Fruit fly (Drosophila melanogaster): ENCODE results near the gene Dab.
A peak's percentile ranks its signal among the peaks of the same experiment; 100 is the strongest.

The Dab gene

dm6 chr3L:16759483-16759882 is 47.6 kb downstream of the Dab start (continued):
- TF ChIP-seq Eip75B (GFP tag; optimal IDR thresholded peaks at IDR 0.05) (peak; percentile 13), Lpt (GFP tag; optimal IDR thresholded peaks at IDR 0.05) (no peak), Ets21C (GFP tag; optimal IDR thresholded peaks at IDR 0.05) (no peak), CG8632 (GFP tag; optimal IDR thresholded peaks at IDR 0.05) (no peak), dsx (GFP tag; optimal IDR thresholded peaks at IDR 0.05; ENCODE audit: poor library complexity, severe bottlenecking) (peak; percentile 29), Gug (GFP tag; IDR thresholded peaks at IDR 0.05) (no peak), topi (GFP tag; optimal IDR thresholded peaks at IDR 0.05) (no peak), fkh (GFP tag; optimal IDR thresholded peaks at IDR 0.05) (no peak), CG10669 (GFP tag; optimal IDR thresholded peaks at IDR 0.05) (peak; percentile 20), CG31627 (GFP tag; optimal IDR thresholded peaks at IDR 0.05) (no peak), CG6276 (GFP tag; optimal IDR thresholded peaks at IDR 0.05) (peak; percentile 14), Met (GFP tag; optimal IDR thresholded peaks at IDR 0.05) (no peak), acj6 (GFP tag; optimal IDR thresholded peaks at IDR 0.05) (peak; percentile 15), lz (GFP tag; optimal IDR thresholded peaks at IDR 0.05) (no peak), CG11294 (GFP tag; IDR thresholded peaks at IDR 0.05) (no peak), svp (GFP tag) (peak; percentile 32), cyc (GFP tag; optimal IDR thresholded peaks at IDR 0.05) (no peak), fd59A (GFP tag; optimal IDR thresholded peaks at IDR 0.05) (peak; percentile 30), dac (GFP tag; optimal IDR thresholded peaks at IDR 0.05) (no peak), CG9139 (GFP tag; optimal IDR thresholded peaks at IDR 0.05) (no peak), achi (GFP tag; optimal IDR thresholded peaks at IDR 0.05) (peak; percentile 47), Sox15 (GFP tag; optimal IDR thresholded peaks at IDR 0.05) (no peak), CG3032 (tag; optimal IDR thresholded peaks at IDR 0.05) (peak; percentile 56), CG3919 (GFP tag; optimal IDR thresholded peaks at IDR 0.05) (peak; percentile 5), OdsH (GFP tag; optimal IDR thresholded peaks at IDR 0.05) (no peak)

- TF ChIP-seq Sox102F (GFP tag; optimal IDR thresholded peaks at IDR 0.05) (no peak), CG11762 (GFP tag; optimal IDR thresholded peaks at IDR 0.05; ENCODE audit: insufficient read depth) (no peak), CG11902 (GFP tag; optimal IDR thresholded peaks at IDR 0.05) (no peak), fd59A (GFP tag; optimal IDR thresholded peaks at IDR 0.05) (no peak), topi (GFP tag; optimal IDR thresholded peaks at IDR 0.05) (no peak), CG7368 (GFP tag; optimal IDR thresholded peaks at IDR 0.05) (no peak), ss (GFP tag; optimal IDR thresholded peaks at IDR 0.05) (no peak), Blimp-1 (GFP tag; optimal IDR thresholded peaks at IDR 0.05) (no peak), Sox15 (GFP tag; optimal IDR thresholded peaks at IDR 0.05) (no peak), CG8319 (GFP tag; optimal IDR thresholded peaks at IDR 0.05) (no peak), Eip93F (GFP tag; optimal IDR thresholded peaks at IDR 0.05) (no peak), cyc (GFP tag; optimal IDR thresholded peaks at IDR 0.05) (no peak), fd85E (GFP tag; optimal IDR thresholded peaks at IDR 0.05) (no peak), Hr38 (GFP tag; optimal IDR thresholded peaks at IDR 0.05) (no peak), achi (GFP tag; optimal IDR thresholded peaks at IDR 0.05) (no peak), CG6808 (GFP tag; optimal IDR thresholded peaks at IDR 0.05) (no peak), CG34406 (GFP tag; optimal IDR thresholded peaks at IDR 0.05) (no peak), OdsH (GFP tag; optimal IDR thresholded peaks at IDR 0.05) (peak; percentile 11), CG9139 (GFP tag; optimal IDR thresholded peaks at IDR 0.05) (no peak), Met (GFP tag; optimal IDR thresholded peaks at IDR 0.05) (no peak), CG1621 (tag; optimal IDR thresholded peaks at IDR 0.05) (no peak), CG8632 (GFP tag; optimal IDR thresholded peaks at IDR 0.05) (no peak), salr (GFP tag; optimal IDR thresholded peaks at IDR 0.05) (no peak), Hr4 (GFP tag; optimal IDR thresholded peaks at IDR 0.05) (peak; percentile 3), esn (GFP tag; optimal IDR thresholded peaks at IDR 0.05) (no peak), CG32006 (GFP tag; optimal IDR thresholded peaks at IDR 0.05) (peak; percentile 29), Smox (GFP tag; optimal IDR thresholded peaks at IDR 0.05) (no peak), pdm3 (GFP tag; optimal IDR thresholded peaks at IDR 0.05) (no peak), spab (GFP tag; optimal IDR thresholded peaks at IDR 0.05) (no peak), Hr39 (GFP tag; optimal IDR thresholded peaks at IDR 0.05) (peak; percentile 12), CG8119 (GFP tag; IDR thresholded peaks at IDR 0.05) (0 out of 3 replicates have a peak, but pooled peaks have one; percentile 19), Gug (GFP tag; IDR thresholded peaks at IDR 0.05) (no peak), CG10669 (GFP tag; optimal IDR thresholded peaks at IDR 0.05) (no peak), Ets21C (GFP tag; optimal IDR thresholded peaks at IDR 0.05) (no peak), CG3032 (tag; optimal IDR thresholded peaks at IDR 0.05) (no peak), CG6792 (GFP tag; optimal IDR thresholded peaks at IDR 0.05) (no peak), dac (GFP tag; optimal IDR thresholded peaks at IDR 0.05) (no peak), dsx (GFP tag; optimal IDR thresholded peaks at IDR 0.05; ENCODE audit: poor library complexity, severe bottlenecking) (no peak), Eip75B (GFP tag; optimal IDR thresholded peaks at IDR 0.05) (no peak)
These were observed 48.3 kb downstream of the Dab start for dm6 chr3L:16760274-16760673.
